Fruit fly (Drosophila melanogaster): Measurements from ENCODE around the gene Spn.

Spn gene

dm6 chr3L:2584119-2584805 is 30.2 kb upstream of the Spn start (continued):
- peak; percentile 34; the same call in 1 of the 3 replicates for TF ChIP-seq Aef1 (GFP tag; IDR thresholded peaks at IDR 0.05)
- TF ChIP-seq CG4282 (GFP tag; optimal IDR thresholded peaks at IDR 0.05), result no peak
- no peak for TF ChIP-seq cad (GFP tag; optimal IDR thresholded peaks at IDR 0.05)
- peak; percentile 70 for TF ChIP-seq Fer3 (tag; optimal IDR thresholded peaks at IDR 0.05)
- peak; percentile 79 for TF ChIP-seq fd64A (GFP tag; optimal IDR thresholded peaks at IDR 0.05)
- TF ChIP-seq lilli (GFP tag; optimal IDR thresholded peaks at IDR 0.05), result peak; percentile 70
- TF ChIP-seq Atf6 (GFP tag; IDR thresholded peaks at IDR 0.05), result peak; percentile 58; the same call in 1 of the 2 replicates
- TF ChIP-seq CG34376 (GFP tag; optimal IDR thresholded peaks at IDR 0.05), result peak; percentile 70
- TF ChIP-seq CG3847 (GFP tag; IDR thresholded peaks at IDR 0.05), result peak; percentile 66
- no peak for TF ChIP-seq CG1024 (GFP tag; IDR thresholded peaks at IDR 0.05)
- no peak for TF ChIP-seq Elba2 (GFP tag; optimal IDR thresholded peaks at IDR 0.05)
- peak; percentile 80 for TF ChIP-seq tio (GFP tag; optimal IDR thresholded peaks at IDR 0.05)
- TF ChIP-seq lbe (GFP tag; optimal IDR thresholded peaks at IDR 0.05), result peak; percentile 10
- TF ChIP-seq sug (tag; optimal IDR thresholded peaks at IDR 0.05), result peak; percentile 62
- peak; percentile 42 for TF ChIP-seq Fer2 (tag; optimal IDR thresholded peaks at IDR 0.05)
- TF ChIP-seq Hr3 (GFP tag; optimal IDR thresholded peaks at IDR 0.05), result peak; percentile 76
- TF ChIP-seq dimm (GFP tag; IDR thresholded peaks at IDR 0.05), result no peak
- no peak for TF ChIP-seq HLH4C (GFP tag; IDR thresholded peaks at IDR 0.05; ENCODE audit: partially characterized antibody)
- TF ChIP-seq kah (GFP tag; optimal IDR thresholded peaks at IDR 0.05), result peak; percentile 60
- peak; percentile 56 for TF ChIP-seq CG13123 (GFP tag; optimal IDR thresholded peaks at IDR 0.05)
- TF ChIP-seq slp2 (GFP tag; optimal IDR thresholded peaks at IDR 0.05), result peak; percentile 76
- TF ChIP-seq zen (tag; optimal IDR thresholded peaks at IDR 0.05), result peak; percentile 31
- peak; percentile 41 for TF ChIP-seq trem (tag; optimal IDR thresholded peaks at IDR 0.05)
- peak; percentile 85 for TF ChIP-seq CG6689 (GFP tag; IDR thresholded peaks at IDR 0.05)
- TF ChIP-seq Nf-YC (tag; optimal IDR thresholded peaks at IDR 0.05), result peak; percentile 70
- peak; percentile 79 for TF ChIP-seq Drgx (GFP tag; IDR thresholded peaks at IDR 0.05)
- peak; percentile 93 for TF ChIP-seq CG2678 (tag; optimal IDR thresholded peaks at IDR 0.05)
- TF ChIP-seq oc (tag; optimal IDR thresholded peaks at IDR 0.05), result peak; percentile 46
- TF ChIP-seq slbo (GFP tag; IDR thresholded peaks at IDR 0.05), result peak; percentile 68
- TF ChIP-seq CG16815 (GFP tag; optimal IDR thresholded peaks at IDR 0.05), result peak; percentile 65
- TF ChIP-seq CG15514 (GFP tag; optimal IDR thresholded peaks at IDR 0.05), result peak; percentile 63
- TF ChIP-seq CG4730 (GFP tag; IDR thresholded peaks at IDR 0.05), result peak; percentile 48
- TF ChIP-seq CG34224 (GFP tag; IDR thresholded peaks at IDR 0.05; ENCODE audit: partially characterized antibody), result no peak
- TF ChIP-seq CG2129 (GFP tag; IDR thresholded peaks at IDR 0.05; ENCODE audit: partially characterized antibody), result no peak
- TF ChIP-seq MTF-1 (GFP tag; optimal IDR thresholded peaks at IDR 0.05; ENCODE audit: borderline replicate concordance), result peak; percentile 29
- TF ChIP-seq ro (GFP tag; IDR thresholded peaks at IDR 0.05), result 0 out of 2 replicates have a peak, but pooled peaks have one; percentile 30
- no peak for TF ChIP-seq Hr39 (optimal IDR thresholded peaks at IDR 0.05)
- TF ChIP-seq sc (optimal IDR thresholded peaks at IDR 0.05), result no peak
- peak; percentile 84 for TF ChIP-seq sc (GFP tag; optimal IDR thresholded peaks at IDR 0.05)
- peak; percentile 63 for TF ChIP-seq danr (GFP tag; IDR thresholded peaks at IDR 0.05)
- no peak for TF ChIP-seq ftz-f1 (GFP tag; optimal IDR thresholded peaks at IDR 0.05)
- peak; percentile 73 for TF ChIP-seq nerfin-1 (tag; optimal IDR thresholded peaks at IDR 0.05)
- TF ChIP-seq CG18011 (GFP tag; optimal IDR thresholded peaks at IDR 0.05), result peak; percentile 70
- TF ChIP-seq B-H1 (GFP tag; IDR thresholded peaks at IDR 0.05), result peak; percentile 40; the same call in 1 of the 3 replicates
- TF ChIP-seq CG8944 (GFP tag; optimal IDR thresholded peaks at IDR 0.05), result peak; percentile 75
- TF ChIP-seq CrebB (tag; optimal IDR thresholded peaks at IDR 0.05), result peak; percentile 67
- peak; percentile 44 for TF ChIP-seq Usf (GFP tag; optimal IDR thresholded peaks at IDR 0.05)
- TF ChIP-seq sqz (GFP tag; optimal IDR thresholded peaks at IDR 0.05), result peak; percentile 50
- peak; percentile 67 for TF ChIP-seq stc (GFP tag; IDR thresholded peaks at IDR 0.05)
- peak; percentile 45 for TF ChIP-seq Deaf1 (tag; optimal IDR thresholded peaks at IDR 0.05)
